Fruit fly (Drosophila melanogaster): Measurements from ENCODE around the gene CG15167.

dm6 chr2L:18775274-18775673, 35.1 kb downstream of the CG15167 start:
- TF ChIP-seq Myc (optimal IDR thresholded peaks at IDR 0.05) = no peak
- no peak for TF ChIP-seq psq (optimal IDR thresholded peaks at IDR 0.05)
